Fruit fly (Drosophila melanogaster): ENCODE results near the gene Vps26.

DNA sequence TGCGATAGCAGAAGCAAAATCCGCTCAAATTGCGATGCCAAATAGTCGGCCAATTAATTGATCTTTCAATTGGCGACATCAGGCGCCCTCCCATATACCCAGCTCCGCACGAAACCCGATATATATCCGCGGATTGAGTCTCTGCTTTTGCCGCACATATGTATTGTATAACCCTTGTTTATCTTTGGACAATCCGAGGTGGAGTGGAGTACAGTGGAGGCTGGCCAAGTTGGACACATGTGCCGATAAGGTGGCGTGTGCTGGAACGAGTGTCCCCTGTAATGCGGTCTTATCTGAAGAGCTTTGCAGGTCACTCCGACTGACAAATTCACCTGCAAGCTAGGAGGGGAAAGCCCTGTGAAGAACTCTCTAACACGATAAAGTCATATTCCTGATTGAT is 35.9 kb downstream of the Vps26 start:
- TF ChIP-seq CG7045 (GFP tag; optimal IDR thresholded peaks at IDR 0.05) (no peak), Hr96 (GFP tag; optimal IDR thresholded peaks at IDR 0.05) (no peak), kay (GFP tag; ENCODE audit: borderline replicate concordance) (no peak), CG33017 (tag; optimal IDR thresholded peaks at IDR 0.05) (no peak), CG11617 (GFP tag; optimal IDR thresholded peaks at IDR 0.05) (no peak), cnc (optimal IDR thresholded peaks at IDR 0.05) (no peak), CG5204 (GFP tag; optimal IDR thresholded peaks at IDR 0.05) (no peak), pad (GFP tag; optimal IDR thresholded peaks at IDR 0.05) (peak; percentile 23), Crg-1 (GFP tag; optimal IDR thresholded peaks at IDR 0.05) (no peak), toe (GFP tag; optimal IDR thresholded peaks at IDR 0.05) (no peak), Mnt (GFP tag; optimal IDR thresholded peaks at IDR 0.05) (peak; percentile 28), CG7101 (tag; optimal IDR thresholded peaks at IDR 0.05) (no peak)
